Fruit fly (Drosophila melanogaster): Measurements from ENCODE around the gene IFT57.

DNA sequence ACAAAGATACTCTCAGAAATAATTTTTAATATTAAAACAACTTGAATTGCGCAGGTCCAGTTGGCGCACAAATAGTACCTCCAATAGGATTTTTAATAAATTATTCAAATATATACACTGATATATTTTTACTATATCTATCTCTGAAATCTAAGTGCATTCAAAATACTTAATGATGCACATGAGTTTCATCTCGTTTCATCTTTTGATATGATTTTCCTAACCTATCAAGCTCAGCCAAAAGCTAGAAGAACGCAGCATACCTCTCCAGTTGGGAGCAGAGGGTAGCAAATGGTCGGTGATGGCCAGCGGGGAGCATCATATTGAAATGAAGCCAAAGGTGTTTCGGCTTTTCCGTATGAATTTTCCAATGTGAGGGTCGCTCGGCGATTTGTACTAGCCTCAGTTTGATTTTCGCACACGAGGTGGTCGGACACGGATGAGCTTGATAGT lies 5.8 kb upstream of the IFT57 start, which contains the start of gene CG8852:
- no peak for TF ChIP-seq CG8478 (optimal IDR thresholded peaks at IDR 0.05)
- no peak for TF ChIP-seq CTCF (optimal IDR thresholded peaks at IDR 0.05)
